Worm (Caenorhabditis elegans): Measurements from ENCODE around the gene tceb-3.

The tceb-3 gene

ce11 chrII:10964748-10965147 lies 17.5 kb upstream of the tceb-3 start:
- TF ChIP-seq pha-4 (tag; optimal IDR thresholded peaks at IDR 0.05) (no peak), unc-42 (tag; optimal IDR thresholded peaks at IDR 0.05) (peak; percentile 51)

- no peak for TF ChIP-seq hlh-6 (tag; optimal IDR thresholded peaks at IDR 0.05)
- no peak for TF ChIP-seq ahr-1 (tag; optimal IDR thresholded peaks at IDR 0.05)
- TF ChIP-seq hlh-8 (tag; optimal IDR thresholded peaks at IDR 0.05) = no peak
- TF ChIP-seq hlh-15 (tag; optimal IDR thresholded peaks at IDR 0.05) = no peak
- TF ChIP-seq odd-2 (tag; optimal IDR thresholded peaks at IDR 0.05) = no peak
- TF ChIP-seq ama-1 (optimal IDR thresholded peaks at IDR 0.05) = no peak
- no peak for TF ChIP-seq ref-2 (tag; optimal IDR thresholded peaks at IDR 0.05)
- TF ChIP-seq mec-3 (tag; optimal IDR thresholded peaks at IDR 0.05; ENCODE audit: borderline replicate concordance) = no peak
- no peak for TF ChIP-seq fax-1 (tag; optimal IDR thresholded peaks at IDR 0.05)
- no peak for TF ChIP-seq che-1 (tag; optimal IDR thresholded peaks at IDR 0.05)
- no peak for TF ChIP-seq pros-1 (tag; optimal IDR thresholded peaks at IDR 0.05)
- no peak for TF ChIP-seq syd-9 (tag; optimal IDR thresholded peaks at IDR 0.05)
- TF ChIP-seq dve-1 (tag; optimal IDR thresholded peaks at IDR 0.05) = no peak
- TF ChIP-seq ceh-24 (tag; optimal IDR thresholded peaks at IDR 0.05) = no peak
- no peak for TF ChIP-seq ceh-9 (tag; optimal IDR thresholded peaks at IDR 0.05)
- no peak for TF ChIP-seq C08G9.2 (tag; optimal IDR thresholded peaks at IDR 0.05)
- no peak for TF ChIP-seq gmeb-2 (tag; optimal IDR thresholded peaks at IDR 0.05)
- no peak for TF ChIP-seq elt-2 (tag; optimal IDR thresholded peaks at IDR 0.05)
These were observed 12.5 kb upstream of the tceb-3 start for ce11 chrII:10959676-10960075.

DNA sequence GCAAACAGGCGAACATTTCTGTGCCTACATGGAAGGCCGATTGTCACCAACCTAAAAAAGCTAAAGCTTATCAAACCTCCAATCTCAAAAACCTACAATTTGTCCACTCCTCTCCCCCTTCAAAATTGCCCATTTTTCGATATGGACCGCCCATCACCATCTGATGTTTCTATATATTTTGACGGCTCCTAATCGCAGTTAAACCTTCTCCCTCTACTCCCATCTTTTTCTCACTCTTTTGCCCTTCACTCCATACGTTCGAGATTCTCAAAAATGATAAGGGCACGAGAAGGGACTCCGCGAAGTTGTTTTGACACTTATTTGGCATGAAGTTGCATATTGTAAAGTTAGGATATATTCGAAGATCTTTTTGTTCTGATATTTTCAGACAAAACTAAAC lies 11.9 kb upstream of the tceb-3 start:
- TF ChIP-seq lin-11 (tag; optimal IDR thresholded peaks at IDR 0.05) (no peak), tbx-2 (tag; optimal IDR thresholded peaks at IDR 0.05) (no peak), ceh-45 (GFP tag; IDR thresholded peaks at IDR 0.05) (no peak), ceh-18 (tag; optimal IDR thresholded peaks at IDR 0.05) (no peak), ceh-9 (tag; optimal IDR thresholded peaks at IDR 0.05) (no peak), pqm-1 (tag; optimal IDR thresholded peaks at IDR 0.05) (no peak)

ce11 chrII:10956793-10957192 lies 9.6 kb upstream of the tceb-3 start, which contains the start of gene R03D7.8:
Gene R03D7.8, minus strand, starts transcription at chrII:10956893.
- TF ChIP-seq F13H6.1 (tag; optimal IDR thresholded peaks at IDR 0.05) = no peak
- no peak for TF ChIP-seq zip-5 (tag; optimal IDR thresholded peaks at IDR 0.05)
- TF ChIP-seq ets-4 (tag; optimal IDR thresholded peaks at IDR 0.05) = no peak
- TF ChIP-seq pag-3 (tag; optimal IDR thresholded peaks at IDR 0.05; ENCODE audit: borderline replicate concordance) = no peak
- no peak for TF ChIP-seq nhr-232 (tag; optimal IDR thresholded peaks at IDR 0.05)
- no peak for TF ChIP-seq hlh-30 (tag; optimal IDR thresholded peaks at IDR 0.05; ENCODE audit: insufficient read depth)
- TF ChIP-seq hlh-13 (GFP tag; optimal IDR thresholded peaks at IDR 0.05) = no peak
- TF ChIP-seq ceh-19 (GFP tag; optimal IDR thresholded peaks at IDR 0.05) = no peak
- no peak for TF ChIP-seq odd-2 (tag; optimal IDR thresholded peaks at IDR 0.05)
- TF ChIP-seq che-1 (tag; optimal IDR thresholded peaks at IDR 0.05) = no peak
- TF ChIP-seq hlh-15 (tag; optimal IDR thresholded peaks at IDR 0.05) = no peak

ce11 chrII:10955114-10955513 lies 7.9 kb upstream of the tceb-3 start:
- TF ChIP-seq dmd-4 (tag; optimal IDR thresholded peaks at IDR 0.05; ENCODE audit: borderline replicate concordance) (no peak), unc-3 (GFP tag; conservative IDR thresholded peaks at IDR 0.05) (no peak), unc-3 (tag; optimal IDR thresholded peaks at IDR 0.05) (no peak), ets-4 (tag; optimal IDR thresholded peaks at IDR 0.05) (no peak), pax-1 (tag; optimal IDR thresholded peaks at IDR 0.05) (no peak), ceh-34 (tag; optimal IDR thresholded peaks at IDR 0.05) (no peak), pha-4 (tag; optimal IDR thresholded peaks at IDR 0.05) (no peak), tbx-7 (tag; optimal IDR thresholded peaks at IDR 0.05) (no peak)
